Worm (Caenorhabditis elegans): Measurements from ENCODE around the gene cnc-3.
A peak's percentile ranks its signal among the peaks of the same experiment; 100 is the strongest.

ce11 chrV:1471078-1471969 is 23.5 kb downstream of the cnc-3 start:
- TF ChIP-seq pha-4 (tag; optimal IDR thresholded peaks at IDR 0.05), result peak; percentile 32
- no peak for TF ChIP-seq blmp-1 (tag; optimal IDR thresholded peaks at IDR 0.05)
- TF ChIP-seq nhr-76 (tag; optimal IDR thresholded peaks at IDR 0.05), result no peak
- no peak for TF ChIP-seq lin-13 (tag; optimal IDR thresholded peaks at IDR 0.05)
- TF ChIP-seq mab-5 (tag; optimal IDR thresholded peaks at IDR 0.05), result no peak
